Fruit fly (Drosophila melanogaster): ENCODE data around the gene spidey.
A peak's percentile ranks its signal among the peaks of the same experiment; 100 is the strongest.

Gene spidey

DNA sequence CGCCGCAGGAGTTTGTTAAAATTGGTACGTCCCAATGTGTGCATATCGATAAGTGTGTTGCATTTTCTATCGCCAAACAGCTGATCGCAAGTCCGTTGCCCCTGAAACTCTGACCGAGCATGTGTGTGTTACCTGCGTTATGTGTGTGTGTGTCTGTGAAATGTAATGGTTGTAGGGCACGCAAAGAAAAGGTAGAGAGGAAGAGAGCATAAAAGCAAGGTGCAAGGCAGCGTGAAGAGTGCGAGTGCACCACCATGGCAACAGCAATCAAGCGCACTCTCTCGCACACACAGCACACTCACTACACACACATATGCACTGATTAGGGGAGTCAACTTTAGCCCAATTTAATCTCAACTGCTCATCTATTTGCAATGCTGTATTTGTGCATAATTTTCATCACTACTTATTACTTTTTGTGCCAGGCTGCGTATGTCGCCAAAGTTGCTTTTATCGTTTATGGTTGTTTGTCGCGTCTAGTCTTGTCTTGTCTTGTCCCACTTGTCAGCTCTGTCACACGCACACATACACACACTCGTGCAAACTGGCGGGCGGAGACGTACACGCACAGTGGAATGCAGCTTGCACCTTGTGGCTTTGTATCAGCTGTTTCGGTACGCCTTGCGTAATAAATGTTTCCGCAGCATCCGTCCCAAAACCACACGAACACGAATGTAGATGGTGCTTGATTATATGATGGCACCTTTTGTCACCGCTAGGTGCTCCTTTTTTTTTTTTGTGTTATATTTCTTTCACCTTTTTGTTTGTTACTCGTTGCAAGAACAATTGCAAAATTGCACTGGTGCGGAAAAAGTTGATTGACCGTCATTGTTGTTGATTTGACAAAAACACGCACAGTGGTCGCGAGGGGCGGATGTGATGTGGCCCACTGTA lies 29.1 kb downstream of the spidey start (continued):
- TF ChIP-seq CG9705 (GFP tag; optimal IDR thresholded peaks at IDR 0.05) (peak; percentile 41), Hnf4 (GFP tag; optimal IDR thresholded peaks at IDR 0.05) (peak; percentile 16), lola (GFP tag; optimal IDR thresholded peaks at IDR 0.05) (no peak)

DNA sequence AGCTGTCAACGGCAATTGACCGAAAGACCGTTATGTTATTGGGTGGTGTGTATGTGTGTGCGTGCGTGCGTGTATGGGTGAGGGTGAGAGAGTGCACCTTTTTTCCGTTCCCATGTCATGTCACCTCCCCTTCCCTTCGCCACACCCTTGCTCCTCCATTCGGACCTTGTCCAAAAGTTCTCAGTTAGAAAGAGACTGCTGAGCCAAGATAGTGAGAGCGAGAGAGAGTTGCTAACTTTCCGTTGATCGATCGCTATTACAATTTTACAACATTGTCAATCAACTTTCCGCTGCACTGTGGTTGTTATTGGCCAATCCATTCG lies 29.7 kb downstream of the spidey start:
- no peak for TF ChIP-seq GATAd (GFP tag; optimal IDR thresholded peaks at IDR 0.05)
- peak; percentile 28 for TF ChIP-seq fru (GFP tag; optimal IDR thresholded peaks at IDR 0.05)
- TF ChIP-seq h (GFP tag; optimal IDR thresholded peaks at IDR 0.05) = peak; percentile 6

DNA sequence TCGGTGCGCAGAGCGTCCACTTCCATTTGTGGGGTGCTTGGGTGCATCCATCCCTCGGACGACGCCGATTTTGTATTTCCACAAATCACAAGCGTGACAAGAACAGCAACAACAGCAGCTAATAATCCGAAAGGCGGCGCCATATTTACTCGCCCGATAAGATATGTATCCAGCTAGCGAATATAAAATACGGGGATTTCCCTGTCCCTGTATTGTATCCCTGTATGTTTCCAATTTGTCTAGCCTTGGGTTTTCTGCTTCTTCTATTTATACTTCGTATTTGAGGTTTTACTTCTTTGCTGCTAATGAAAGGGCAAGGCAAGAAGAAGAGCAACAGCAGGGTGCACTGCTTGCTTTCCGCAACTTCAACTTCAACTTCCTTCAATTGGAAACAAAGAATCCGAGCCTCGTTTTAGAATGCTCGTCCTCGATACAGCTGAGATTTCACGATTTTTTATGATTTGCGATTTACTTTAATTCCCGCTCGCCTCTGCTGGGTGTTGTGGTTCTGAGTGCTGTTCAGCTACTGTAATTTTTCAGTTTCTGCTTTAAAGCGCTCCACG lies 35.5 kb downstream of the spidey start:
- TF ChIP-seq Rel (GFP tag; optimal IDR thresholded peaks at IDR 0.05) (no peak), Rel (tag; optimal IDR thresholded peaks at IDR 0.05) (peak; percentile 99), Myc (optimal IDR thresholded peaks at IDR 0.05) (no peak)

DNA sequence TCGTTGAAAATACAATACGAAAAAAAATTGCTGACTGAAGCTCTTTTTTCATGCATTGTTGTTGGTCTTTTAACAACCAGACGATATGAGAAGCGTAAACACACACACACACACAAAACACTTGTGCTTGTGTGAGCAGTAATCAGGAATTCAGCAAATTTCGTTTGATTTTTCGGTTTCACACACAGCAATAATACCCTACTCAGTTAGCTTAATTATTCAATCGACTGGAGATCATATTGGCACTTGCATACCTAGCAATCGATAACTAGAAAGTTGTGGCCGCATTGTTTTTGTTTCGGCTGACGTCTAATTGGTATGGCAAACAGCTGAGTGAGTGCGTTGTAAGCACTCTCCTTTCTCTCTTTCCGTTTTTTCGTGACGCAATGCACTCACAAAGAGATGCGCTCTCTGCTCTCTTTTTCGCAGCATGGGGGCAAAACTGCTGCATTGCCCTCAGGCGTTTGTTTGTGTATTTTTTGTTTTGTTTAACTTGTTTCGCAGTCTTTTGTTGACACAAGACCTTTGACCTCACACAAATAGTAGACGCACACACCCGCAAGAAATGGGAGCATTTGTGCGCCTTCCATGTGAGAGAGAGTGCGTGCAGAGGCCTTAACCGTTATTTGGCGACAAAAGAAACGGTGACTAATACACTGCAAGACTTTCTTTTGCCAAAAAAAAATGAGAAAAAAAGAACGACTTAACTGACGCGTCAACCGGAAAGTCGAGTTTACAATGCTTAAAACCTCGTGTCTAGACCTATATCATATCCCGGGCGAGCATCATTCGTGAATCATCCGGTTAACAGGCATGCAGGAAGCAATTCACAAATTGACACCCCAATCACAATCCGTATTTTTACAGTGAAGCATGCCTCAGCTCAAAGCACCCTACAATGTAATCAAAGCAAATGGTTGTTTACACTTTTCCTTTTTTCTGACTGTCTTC lies 36.3 kb downstream of the spidey start:
- TF ChIP-seq Hr83 (GFP tag; optimal IDR thresholded peaks at IDR 0.05; ENCODE audit: poor library complexity, severe bottlenecking) (peak; percentile 45), Myc (optimal IDR thresholded peaks at IDR 0.05) (no peak), Dfd (GFP tag; optimal IDR thresholded peaks at IDR 0.05) (no peak), Abd-B (GFP tag; optimal IDR thresholded peaks at IDR 0.05) (no peak), CG9705 (GFP tag; optimal IDR thresholded peaks at IDR 0.05) (peak; percentile 5), Vsx2 (GFP tag; optimal IDR thresholded peaks at IDR 0.05; ENCODE audit: partially characterized antibody) (no peak), OdsH (GFP tag; optimal IDR thresholded peaks at IDR 0.05) (peak; percentile 61), CrebA (GFP tag; optimal IDR thresholded peaks at IDR 0.05; ENCODE audit: borderline replicate concordance) (no peak), pan (optimal IDR thresholded peaks at IDR 0.05) (no peak), sv (GFP tag; optimal IDR thresholded peaks at IDR 0.05) (no peak), br (GFP tag; optimal IDR thresholded peaks at IDR 0.05) (peak; percentile 60), ey (GFP tag; optimal IDR thresholded peaks at IDR 0.05) (peak; percentile 79), HLH106 (tag; optimal IDR thresholded peaks at IDR 0.05) (peak; percentile 69), Jra (GFP tag; optimal IDR thresholded peaks at IDR 0.05) (peak; percentile 44), rgr (GFP tag; optimal IDR thresholded peaks at IDR 0.05) (peak; percentile 77), Rel (GFP tag; optimal IDR thresholded peaks at IDR 0.05) (peak; percentile 50), Rel (tag; optimal IDR thresholded peaks at IDR 0.05) (peak; percentile 8), Sp1 (GFP tag; optimal IDR thresholded peaks at IDR 0.05) (peak; percentile 54), Dif (GFP tag; optimal IDR thresholded peaks at IDR 0.05; ENCODE audit: partially characterized antibody) (peak; percentile 85), foxo (GFP tag; optimal IDR thresholded peaks at IDR 0.05) (peak; percentile 24 to 65), dl (GFP tag; optimal IDR thresholded peaks at IDR 0.05; ENCODE audit: insufficient read depth in 1 of 2, partially characterized antibody in 2 of 2) (peak; percentile 74 to 86), dmrt93B (GFP tag; optimal IDR thresholded peaks at IDR 0.05) (peak; percentile 46), psq (GFP tag; optimal IDR thresholded peaks at IDR 0.05) (peak; percentile 44), usp (GFP tag; optimal IDR thresholded peaks at IDR 0.05) (no peak), Mio (GFP tag; optimal IDR thresholded peaks at IDR 0.05) (no peak), jim (GFP tag; optimal IDR thresholded peaks at IDR 0.05) (no peak), GATAd (GFP tag; optimal IDR thresholded peaks at IDR 0.05) (no peak), woc (GFP tag; optimal IDR thresholded peaks at IDR 0.05) (peak; percentile 46), Hr78 (GFP tag; optimal IDR thresholded peaks at IDR 0.05) (no peak), CG32264 (GFP tag; optimal IDR thresholded peaks at IDR 0.05) (peak; percentile 41), sage (GFP tag; optimal IDR thresholded peaks at IDR 0.05) (peak; percentile 85), tai (GFP tag; optimal IDR thresholded peaks at IDR 0.05) (no peak), lola (GFP tag; optimal IDR thresholded peaks at IDR 0.05) (no peak), Hnf4 (GFP tag; optimal IDR thresholded peaks at IDR 0.05) (peak; percentile 49), brk (GFP tag; optimal IDR thresholded peaks at IDR 0.05) (no peak), h (GFP tag; optimal IDR thresholded peaks at IDR 0.05) (peak; percentile 81), fru (GFP tag; optimal IDR thresholded peaks at IDR 0.05) (peak; percentile 71), dsf (GFP tag; optimal IDR thresholded peaks at IDR 0.05; ENCODE audit: borderline replicate concordance) (no peak), N (GFP tag; optimal IDR thresholded peaks at IDR 0.05) (no peak)

All from whole organism, wandering third instar larva.